Worm (Caenorhabditis elegans): ENCODE data around the gene W02H5.19.
A peak's percentile ranks its signal among the peaks of the same experiment; 100 is the strongest.
"Not testable (repeated sequence)": the region's sequence is repeated elsewhere in the genome, so short reads cannot be mapped to it uniquely, and the experiment has no call there.

The W02H5.19 gene

DNA sequence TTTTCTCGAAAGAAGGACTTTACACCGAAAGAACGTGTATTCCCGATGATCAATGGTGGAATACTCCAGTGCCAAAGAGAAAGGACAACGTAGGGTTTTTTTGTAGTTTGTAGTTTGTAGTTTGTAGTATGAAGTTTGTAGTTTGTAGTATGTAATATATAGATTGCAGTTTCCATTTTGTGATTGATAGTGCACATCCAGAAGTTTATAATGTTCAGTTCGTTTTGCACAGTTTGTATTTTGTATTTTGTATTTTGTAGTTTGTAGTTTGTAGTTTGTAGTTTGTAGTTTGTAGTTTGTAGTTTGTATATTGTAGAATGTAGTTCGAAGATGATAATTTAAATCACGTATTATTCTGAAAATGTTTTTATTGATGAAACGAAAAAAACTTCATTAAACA is 21.2 kb upstream of the W02H5.19 start:
- TF ChIP-seq klf-2 (GFP tag; conservative IDR thresholded peaks at IDR 0.05) (no peak), T22C8.4 (GFP tag; IDR thresholded peaks at IDR 0.05) (no peak), ztf-29 (GFP tag; IDR thresholded peaks at IDR 0.05) (no peak), flt-1 (GFP tag; IDR thresholded peaks at IDR 0.05) (no peak), tab-1 (GFP tag; IDR thresholded peaks at IDR 0.05) (no peak), ref-1 (GFP tag; conservative IDR thresholded peaks at IDR 0.05) (no peak), cog-1 (tag; optimal IDR thresholded peaks at IDR 0.05) (no peak), ztf-23 (GFP tag; IDR thresholded peaks at IDR 0.05) (no peak), med-1 (GFP tag; optimal IDR thresholded peaks at IDR 0.05; ENCODE audit: insufficient read depth) (no peak)

DNA sequence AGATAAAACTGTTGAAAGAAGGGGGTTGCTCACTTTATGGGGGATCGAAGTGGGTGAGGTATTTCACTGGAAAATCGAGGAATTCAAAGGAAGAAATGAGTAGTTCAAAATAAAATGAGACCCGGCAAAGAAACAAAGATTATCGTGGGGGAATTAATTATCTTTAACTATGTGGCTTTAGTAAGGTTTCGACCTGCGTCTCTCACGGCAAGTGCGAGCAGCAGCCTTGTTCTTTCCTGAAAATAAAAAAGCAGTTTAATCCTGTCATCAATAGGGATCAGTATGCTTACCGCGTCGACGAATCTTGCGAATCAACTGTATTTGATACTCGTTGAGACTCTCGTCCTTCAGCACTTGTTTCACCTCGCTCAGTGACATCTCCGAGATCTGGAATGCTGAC is 16.8 kb upstream of the W02H5.19 start, which contains the start of gene srh-271:
Gene srh-271, minus strand, starts transcription at position 101 of the 400 bp plus-strand sequence.
- no peak for TF ChIP-seq med-1 (GFP tag; optimal IDR thresholded peaks at IDR 0.05; ENCODE audit: insufficient read depth)
- TF ChIP-seq tab-1 (GFP tag; IDR thresholded peaks at IDR 0.05) = no peak
- TF ChIP-seq ztf-23 (GFP tag; IDR thresholded peaks at IDR 0.05) = no peak
- TF ChIP-seq ref-1 (GFP tag; conservative IDR thresholded peaks at IDR 0.05) = no peak
- no peak for TF ChIP-seq flt-1 (GFP tag; IDR thresholded peaks at IDR 0.05)
- TF ChIP-seq T22C8.4 (GFP tag; IDR thresholded peaks at IDR 0.05) = no peak
- TF ChIP-seq klf-2 (GFP tag; conservative IDR thresholded peaks at IDR 0.05) = no peak
- TF ChIP-seq ztf-29 (GFP tag; IDR thresholded peaks at IDR 0.05) = no peak
- TF ChIP-seq cog-1 (tag; optimal IDR thresholded peaks at IDR 0.05) = no peak

DNA sequence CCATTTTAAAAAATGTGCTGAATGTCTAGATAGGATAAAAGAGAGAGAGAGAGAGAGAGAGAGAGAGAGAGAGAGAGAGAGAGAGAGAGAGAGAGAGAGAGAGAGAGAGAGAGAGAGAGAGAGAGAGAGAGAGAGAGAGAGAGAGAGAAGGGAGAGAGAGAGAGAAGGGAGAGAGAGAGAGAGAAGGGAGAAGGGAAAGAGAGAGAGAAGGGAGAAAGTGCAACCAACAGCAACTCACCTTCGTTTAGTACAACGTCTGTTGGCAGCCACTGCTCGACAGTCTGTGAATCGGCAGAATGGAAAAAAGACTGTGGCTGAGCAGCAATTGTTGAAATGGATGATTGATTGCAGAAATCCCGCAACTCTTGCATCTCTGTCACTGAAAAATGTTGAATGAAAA is 14.9 kb upstream of the W02H5.19 start:
- TF ChIP-seq klf-2 (GFP tag; conservative IDR thresholded peaks at IDR 0.05) (no peak), flt-1 (GFP tag; IDR thresholded peaks at IDR 0.05) (no peak), ref-1 (GFP tag; conservative IDR thresholded peaks at IDR 0.05) (no peak), T22C8.4 (GFP tag; IDR thresholded peaks at IDR 0.05) (no peak), med-1 (GFP tag; optimal IDR thresholded peaks at IDR 0.05; ENCODE audit: insufficient read depth) (no peak)

DNA sequence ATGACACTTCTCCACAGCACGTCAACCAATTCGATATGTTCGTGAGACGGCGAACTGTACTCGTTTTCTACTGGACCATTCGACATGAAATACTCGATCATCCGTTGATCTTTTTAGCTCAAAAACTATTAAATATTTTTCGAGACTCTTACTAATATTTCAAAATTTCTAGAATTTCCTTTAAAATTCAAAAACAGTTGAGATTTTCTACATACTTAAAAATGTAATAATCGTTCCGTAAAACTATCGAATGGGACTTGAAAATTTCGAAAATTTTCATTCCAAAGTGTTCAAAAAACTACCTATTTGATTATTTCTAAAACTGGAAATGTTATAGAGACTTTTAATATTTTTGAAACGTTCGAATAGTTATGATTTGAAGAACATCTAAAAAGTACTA is 13.3 kb upstream of the W02H5.19 start, which contains the start of gene sknr-1:
Gene sknr-1, minus strand, starts transcription at position 101 of the 400 bp plus-strand sequence.
- TF ChIP-seq cog-1 (tag; optimal IDR thresholded peaks at IDR 0.05); med-1 (GFP tag; optimal IDR thresholded peaks at IDR 0.05; ENCODE audit: insufficient read depth); ref-1 (GFP tag; conservative IDR thresholded peaks at IDR 0.05): not testable (repeated sequence)

DNA sequence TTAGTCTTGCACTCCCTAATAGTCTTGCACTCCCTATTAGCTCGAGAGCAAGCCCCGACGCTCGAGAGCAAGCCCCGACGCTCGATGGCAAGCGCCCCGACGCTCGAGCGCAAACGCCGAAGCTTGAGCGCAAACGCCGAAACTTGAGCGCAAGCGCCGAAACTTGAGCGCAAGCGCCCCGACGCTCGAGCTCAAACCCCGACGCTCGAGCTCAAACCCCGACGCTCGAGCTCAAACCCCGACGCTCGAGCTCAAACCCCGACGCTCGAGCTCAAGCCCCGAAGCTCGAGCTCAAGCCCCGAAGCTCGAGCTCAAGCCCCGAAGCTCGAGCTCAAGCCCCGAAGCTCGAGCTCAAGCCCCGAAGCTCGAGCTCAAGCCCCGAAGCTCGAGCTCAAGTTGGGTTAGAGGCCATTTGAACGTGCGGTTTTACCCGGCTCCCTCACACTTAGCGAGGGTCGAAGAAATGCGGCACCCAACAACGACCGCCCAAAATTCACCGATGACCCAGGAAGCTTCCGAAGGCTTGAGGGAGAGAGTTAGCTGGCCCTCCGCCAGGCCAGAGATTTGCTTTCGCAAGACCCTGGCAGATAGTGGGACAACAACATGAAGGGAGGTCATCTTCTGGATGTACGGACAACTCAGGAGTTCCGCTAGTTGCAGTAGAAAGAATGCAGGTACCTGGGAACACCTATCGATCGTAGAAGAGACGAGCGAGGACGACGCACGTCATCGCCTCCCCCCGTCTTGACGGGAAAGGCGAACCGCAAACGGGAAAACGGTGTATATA is 3.7 kb upstream of the W02H5.19 start:
- TF ChIP-seq ztf-29 (GFP tag; IDR thresholded peaks at IDR 0.05) = peak; percentile 43; the same call in 1 of the 2 replicates
- TF ChIP-seq flt-1 (GFP tag; IDR thresholded peaks at IDR 0.05) = 0 out of 2 replicates have a peak, but pooled peaks have one; percentile 10

DNA sequence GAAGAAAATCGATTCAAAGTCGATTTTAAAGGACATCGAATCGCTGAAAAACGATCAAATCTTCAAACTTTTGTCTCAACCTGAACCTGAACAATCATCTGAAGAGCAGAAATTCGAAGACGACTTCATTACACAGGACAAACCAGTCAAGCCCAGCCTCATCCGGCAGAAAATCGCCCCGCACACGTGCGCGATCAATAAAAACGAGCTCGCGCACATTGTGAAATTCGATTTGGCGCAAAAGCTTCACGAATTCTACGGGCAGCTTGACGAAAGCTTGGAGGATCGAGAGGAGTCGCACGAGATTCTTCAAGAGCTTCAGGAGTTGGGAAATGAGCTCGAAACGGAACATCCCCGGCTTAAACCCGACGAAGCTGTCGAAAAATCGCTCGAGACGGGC is 345 bp downstream of the W02H5.19 start, which contains the start of gene W02H5.2:
Gene W02H5.2, plus strand, starts transcription at position 301 of the 400 bp plus-strand sequence.
- TF ChIP-seq tab-1 (GFP tag; IDR thresholded peaks at IDR 0.05) (no peak), flt-1 (GFP tag; IDR thresholded peaks at IDR 0.05) (no peak), ztf-29 (GFP tag; IDR thresholded peaks at IDR 0.05) (no peak), ref-1 (GFP tag; conservative IDR thresholded peaks at IDR 0.05) (no peak), T22C8.4 (GFP tag; IDR thresholded peaks at IDR 0.05) (no peak), klf-2 (GFP tag; conservative IDR thresholded peaks at IDR 0.05) (no peak), med-1 (GFP tag; optimal IDR thresholded peaks at IDR 0.05; ENCODE audit: insufficient read depth) (no peak), cog-1 (tag; optimal IDR thresholded peaks at IDR 0.05) (no peak), ztf-23 (GFP tag; IDR thresholded peaks at IDR 0.05) (no peak)

DNA sequence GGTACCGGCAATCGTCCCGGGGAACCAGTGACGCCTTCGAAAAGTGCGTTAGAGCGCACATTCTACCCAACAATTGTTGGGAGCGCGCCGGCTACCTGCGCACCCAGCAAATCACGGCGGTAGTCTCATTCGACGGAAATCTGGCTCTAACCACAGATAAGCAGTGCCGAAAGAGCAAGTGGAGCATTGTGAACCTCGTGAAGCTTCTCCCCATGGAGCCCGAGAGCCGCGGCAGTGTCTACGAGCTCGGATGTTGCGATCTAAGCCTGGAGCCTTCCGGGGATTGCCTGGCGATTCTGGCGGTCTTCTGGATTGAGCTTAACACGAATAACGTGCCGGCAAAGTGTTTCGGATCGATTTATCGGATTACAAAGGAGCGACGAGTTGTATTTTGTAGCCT is 816 bp downstream of the W02H5.19 start:
- TF ChIP-seq flt-1 (GFP tag; IDR thresholded peaks at IDR 0.05) = no peak
- no peak for TF ChIP-seq med-1 (GFP tag; optimal IDR thresholded peaks at IDR 0.05; ENCODE audit: insufficient read depth)
- no peak for TF ChIP-seq cog-1 (tag; optimal IDR thresholded peaks at IDR 0.05)
- TF ChIP-seq ref-1 (GFP tag; conservative IDR thresholded peaks at IDR 0.05) = no peak
- TF ChIP-seq tab-1 (GFP tag; IDR thresholded peaks at IDR 0.05) = no peak
- no peak for TF ChIP-seq ztf-29 (GFP tag; IDR thresholded peaks at IDR 0.05)
- no peak for TF ChIP-seq klf-2 (GFP tag; conservative IDR thresholded peaks at IDR 0.05)

DNA sequence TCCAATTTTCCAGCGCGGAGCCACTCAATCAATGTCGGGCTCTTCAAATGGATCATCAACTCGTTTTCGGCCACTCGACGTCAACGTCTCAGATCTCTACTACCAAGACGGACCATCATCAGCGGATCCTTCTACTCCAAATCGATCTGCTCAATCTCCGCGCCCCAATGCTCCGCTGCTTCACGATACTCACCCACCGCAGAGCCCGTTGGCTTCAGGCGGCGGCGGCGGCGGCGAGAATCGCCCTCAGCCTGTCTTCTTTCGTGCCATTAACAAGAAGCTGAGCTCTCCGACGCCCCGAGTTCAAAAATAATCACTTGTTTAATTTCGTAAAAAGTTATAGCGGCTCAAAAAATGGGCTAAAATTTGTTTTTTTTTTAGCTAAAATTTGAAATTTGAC is 7.4 kb downstream of the W02H5.19 start:
- TF ChIP-seq ref-1 (GFP tag; conservative IDR thresholded peaks at IDR 0.05) (no peak), med-1 (GFP tag; optimal IDR thresholded peaks at IDR 0.05; ENCODE audit: insufficient read depth) (no peak), ztf-23 (GFP tag; IDR thresholded peaks at IDR 0.05) (no peak), ztf-29 (GFP tag; IDR thresholded peaks at IDR 0.05) (no peak), cog-1 (tag; optimal IDR thresholded peaks at IDR 0.05) (no peak), T22C8.4 (GFP tag; IDR thresholded peaks at IDR 0.05) (no peak), klf-2 (GFP tag; conservative IDR thresholded peaks at IDR 0.05) (no peak), flt-1 (GFP tag; IDR thresholded peaks at IDR 0.05) (no peak), tab-1 (GFP tag; IDR thresholded peaks at IDR 0.05) (no peak)

DNA sequence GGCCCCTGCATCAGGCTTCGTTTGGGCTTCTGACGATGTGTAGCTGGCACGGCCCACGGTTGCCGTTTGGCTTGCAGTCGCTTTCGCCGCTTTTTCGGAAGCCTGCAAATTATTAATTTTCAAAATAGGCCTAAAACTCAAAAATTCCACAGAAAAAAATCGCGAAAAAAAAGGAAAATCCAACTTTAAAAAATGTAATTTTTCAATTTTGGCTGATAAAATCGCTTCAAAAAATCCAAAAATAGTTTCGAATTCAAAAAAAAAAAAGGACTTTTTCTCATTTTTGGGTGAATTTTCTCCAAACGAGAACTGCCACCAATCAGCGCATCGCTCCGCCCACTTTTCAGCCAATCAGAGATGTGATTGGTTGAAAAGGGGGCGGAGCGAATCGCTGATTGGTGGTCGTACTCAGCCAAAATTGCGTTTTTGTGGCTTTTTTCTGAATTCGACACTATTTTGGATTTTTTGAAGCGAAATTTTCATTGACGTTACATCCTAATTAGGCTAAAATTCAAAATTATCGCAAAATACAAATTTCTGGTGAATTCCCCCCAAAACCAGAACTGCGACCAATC is 8.6 kb downstream of the W02H5.19 start:
- TF ChIP-seq cog-1 (tag; optimal IDR thresholded peaks at IDR 0.05) (no peak), med-1 (GFP tag; optimal IDR thresholded peaks at IDR 0.05; ENCODE audit: insufficient read depth) (no peak), ztf-23 (GFP tag; IDR thresholded peaks at IDR 0.05) (no peak), tab-1 (GFP tag; IDR thresholded peaks at IDR 0.05) (no peak), ref-1 (GFP tag; conservative IDR thresholded peaks at IDR 0.05) (no peak), klf-2 (GFP tag; conservative IDR thresholded peaks at IDR 0.05) (no peak), flt-1 (GFP tag; IDR thresholded peaks at IDR 0.05) (no peak)

DNA sequence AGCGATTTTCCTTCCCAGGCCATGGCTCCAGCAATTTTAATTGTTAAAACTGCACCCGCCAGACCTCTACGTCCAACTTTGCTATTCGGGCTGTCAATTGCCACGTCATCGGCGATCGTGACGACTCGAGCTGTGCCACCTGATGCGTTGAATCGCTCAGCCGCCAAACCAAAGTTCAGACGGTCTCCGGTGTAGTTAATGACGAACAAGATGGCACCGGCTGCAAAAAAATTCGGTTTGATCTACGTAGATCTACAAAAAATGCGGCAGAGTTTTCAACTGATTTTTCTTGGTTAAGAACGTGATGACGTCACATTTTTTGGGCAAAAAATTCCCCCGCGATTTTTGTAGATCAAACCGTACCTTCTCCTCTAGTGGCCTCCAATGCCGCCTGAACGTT is 12.3 kb downstream of the W02H5.19 start:
- no peak for TF ChIP-seq ztf-29 (GFP tag; IDR thresholded peaks at IDR 0.05)
- TF ChIP-seq ztf-23 (GFP tag; IDR thresholded peaks at IDR 0.05) = no peak
- no peak for TF ChIP-seq tab-1 (GFP tag; IDR thresholded peaks at IDR 0.05)
- no peak for TF ChIP-seq ref-1 (GFP tag; conservative IDR thresholded peaks at IDR 0.05)
- no peak for TF ChIP-seq flt-1 (GFP tag; IDR thresholded peaks at IDR 0.05)
- no peak for TF ChIP-seq cog-1 (tag; optimal IDR thresholded peaks at IDR 0.05)
- TF ChIP-seq med-1 (GFP tag; optimal IDR thresholded peaks at IDR 0.05; ENCODE audit: insufficient read depth) = no peak
- no peak for TF ChIP-seq klf-2 (GFP tag; conservative IDR thresholded peaks at IDR 0.05)
- TF ChIP-seq T22C8.4 (GFP tag; IDR thresholded peaks at IDR 0.05) = no peak
